Worm (Caenorhabditis elegans) whole organism, midembryonic: Measurements from ENCODE around the gene csr-1.
A peak's percentile ranks its signal among the peaks of the same experiment; 100 is the strongest.

ENCODE experiments used
- T22C8.4 ChIP-seq: fragments of 200-800 bp; sonication (Bioruptor generic); IDR thresholded peaks from 2 replicates; pipeline ENCODE4 v1.3.6; 2022; ENCODE audit warnings: missing genetic modification characterization, missing compliant biosample characterization
- cog-1 ChIP-seq: sonication (generic microtip); optimal IDR thresholded peaks from 2 replicates; lab custom pipeline; 2016; ENCODE audit warnings: missing genetic modification characterization, missing compliant biosample characterization
- flt-1 ChIP-seq: fragments of 200-800 bp; sonication (Bioruptor generic); IDR thresholded peaks from 2 replicates; pipeline ENCODE4 v1.3.6; 2022; ENCODE audit warnings: missing genetic modification characterization, missing compliant biosample characterization
- klf-2 ChIP-seq: fragments of 200-800 bp; sonication (Bioruptor generic); conservative IDR thresholded peaks from 2 replicates; pipeline ENCODE4 v1.3.6; 2022; ENCODE audit warnings: missing genetic modification reagents, missing genetic modification characterization, missing compliant biosample characterization
- med-1 ChIP-seq: sonication (generic microtip); optimal IDR thresholded peaks from 2 replicates; lab custom pipeline; 2017; ENCODE audit warnings: missing genetic modification characterization, mild to moderate bottlenecking, missing compliant biosample characterization, antibody characterized with exemption, missing genetic modification reagents; ENCODE audit not compliant: insufficient read depth
- ref-1 ChIP-seq: fragments of 200-800 bp; sonication (Bioruptor generic); conservative IDR thresholded peaks from 2 replicates; pipeline ENCODE4 v1.3.6; 2022; ENCODE audit warnings: missing genetic modification reagents, missing genetic modification characterization, missing compliant biosample characterization
- tab-1 ChIP-seq: fragments of 200-800 bp; sonication (Bioruptor generic); IDR thresholded peaks from 2 replicates; pipeline ENCODE4 v1.3.6; 2022; ENCODE audit warnings: missing genetic modification characterization, missing compliant biosample characterization
- ztf-23 ChIP-seq: fragments of 200-800 bp; sonication (Bioruptor generic); IDR thresholded peaks from 2 replicates; pipeline ENCODE4 v1.3.6; 2022; ENCODE audit warnings: missing genetic modification reagents, missing genetic modification characterization, missing compliant biosample characterization
- ztf-29 ChIP-seq: fragments of 200-800 bp; sonication (Bioruptor generic); IDR thresholded peaks from 2 replicates; pipeline ENCODE4 v1.3.6; 2022; ENCODE audit warnings: missing genetic modification reagents, missing genetic modification characterization, missing compliant biosample characterization

The csr-1 gene

ce11 chrIV:7926102-7926840 lies 30.8 kb upstream of the csr-1 start, which contains the start of gene rps-2:
rps-2 (minus strand) TSS chrIV:7926391.
- TF ChIP-seq ztf-23 (GFP tag; lab: Robert Waterston, UW) (no peak), ref-1 (GFP tag; lab: Robert Waterston, UW) (no peak)

- TF ChIP-seq flt-1 (no peak), tab-1 (GFP tag; lab: Robert Waterston, UW) (no peak), ztf-29 (GFP tag; lab: Robert Waterston, UW) (no peak), med-1 (GFP tag; lab: Kevin White, UChicago) (no peak), cog-1 (tag; lab: Kevin White, UChicago) (no peak), ztf-23 (GFP tag; lab: Robert Waterston, UW) (no peak), ref-1 (GFP tag; lab: Robert Waterston, UW) (no peak), klf-2 (GFP tag; lab: Robert Waterston, UW) (no peak), T22C8.4 (GFP tag; lab: Robert Waterston, UW) (no peak)
Observed at ce11 chrIV:7927218-7927617, 29.8 kb upstream of the csr-1 start, which contains the start of gene C49H3.12. C49H3.12 (minus strand) TSS chrIV:7927318.

ce11 chrIV:7927852-7928251 lies 29.2 kb upstream of the csr-1 start, which contains the start of gene gcy-8:
gcy-8 (plus strand) TSS chrIV:7928152.
- TF ChIP-seq cog-1 (tag; lab: Kevin White, UChicago) (no peak), flt-1 (no peak), klf-2 (GFP tag; lab: Robert Waterston, UW) (no peak)

- TF ChIP-seq T22C8.4 (GFP tag; lab: Robert Waterston, UW) (no peak), ztf-23 (GFP tag; lab: Robert Waterston, UW) (no peak), ztf-29 (GFP tag; lab: Robert Waterston, UW) (no peak), tab-1 (GFP tag; lab: Robert Waterston, UW) (no peak)
Observed at ce11 chrIV:7931873-7932272, 25.2 kb upstream of the csr-1 start.

- TF ChIP-seq ztf-29 (GFP tag; lab: Robert Waterston, UW) = no peak
- TF ChIP-seq flt-1 = no peak
Observed at ce11 chrIV:7933733-7934132, 23.3 kb upstream of the csr-1 start, which contains the start of gene bbs-2. bbs-2 (plus strand) TSS chrIV:7934033.

- TF ChIP-seq klf-2 (GFP tag; lab: Robert Waterston, UW) (no peak), ztf-23 (GFP tag; lab: Robert Waterston, UW) (no peak), tab-1 (GFP tag; lab: Robert Waterston, UW) (no peak), flt-1 (no peak), med-1 (GFP tag; lab: Kevin White, UChicago) (no peak), ztf-29 (GFP tag; lab: Robert Waterston, UW) (no peak), cog-1 (tag; lab: Kevin White, UChicago) (no peak), T22C8.4 (GFP tag; lab: Robert Waterston, UW) (no peak), ref-1 (GFP tag; lab: Robert Waterston, UW) (no peak)
Observed at ce11 chrIV:7938834-7939233, 18.2 kb upstream of the csr-1 start, which contains the start of gene F20D12.7. F20D12.7 (minus strand) TSS chrIV:7938934.

- TF ChIP-seq ztf-29 (GFP tag; lab: Robert Waterston, UW) (no peak), klf-2 (GFP tag; lab: Robert Waterston, UW) (no peak)
Observed at ce11 chrIV:7940919-7941318, 16.1 kb upstream of the csr-1 start, which contains the start of gene exc-9. exc-9 (minus strand) TSS chrIV:7941019.

ce11 chrIV:7943272-7943671 lies 13.8 kb upstream of the csr-1 start:
- TF ChIP-seq flt-1 (no peak), med-1 (GFP tag; lab: Kevin White, UChicago) (no peak), ztf-29 (GFP tag; lab: Robert Waterston, UW) (no peak), ztf-23 (GFP tag; lab: Robert Waterston, UW) (no peak), tab-1 (GFP tag; lab: Robert Waterston, UW) (no peak), ref-1 (GFP tag; lab: Robert Waterston, UW) (no peak), cog-1 (tag; lab: Kevin White, UChicago) (no peak), klf-2 (GFP tag; lab: Robert Waterston, UW) (no peak), T22C8.4 (GFP tag; lab: Robert Waterston, UW) (no peak)

- TF ChIP-seq tab-1 (GFP tag; lab: Robert Waterston, UW) (no peak), ref-1 (GFP tag; lab: Robert Waterston, UW) (no peak), ztf-23 (GFP tag; lab: Robert Waterston, UW) (no peak), T22C8.4 (GFP tag; lab: Robert Waterston, UW) (no peak), klf-2 (GFP tag; lab: Robert Waterston, UW) (no peak), med-1 (GFP tag; lab: Kevin White, UChicago) (no peak), flt-1 (no peak), ztf-29 (GFP tag; lab: Robert Waterston, UW) (no peak)
Observed at ce11 chrIV:7946457-7946856, 10.6 kb upstream of the csr-1 start, which contains the start of gene czw-1. czw-1 (minus strand) TSS chrIV:7946825.

ce11 chrIV:7946899-7947499 lies 10.1 kb upstream of the csr-1 start, which contains the start of gene F20D12.12:
F20D12.12 (plus strand) TSS chrIV:7947440.
- TF ChIP-seq tab-1 (GFP tag; lab: Robert Waterston, UW) (peak; percentile 37; the same call in 1 of the 2 replicates), klf-2 (GFP tag; lab: Robert Waterston, UW) (0 out of 2 replicates have a peak, but pooled peaks have one; percentile 45), cog-1 (tag; lab: Kevin White, UChicago) (peak; percentile 66), ztf-23 (GFP tag; lab: Robert Waterston, UW) (peak; percentile 87), flt-1 (peak; percentile 84), T22C8.4 (GFP tag; lab: Robert Waterston, UW) (peak; percentile 47; the same call in 1 of the 2 replicates)
